Fruit fly (Drosophila melanogaster): ENCODE measurements around the gene CG32026.

DNA sequence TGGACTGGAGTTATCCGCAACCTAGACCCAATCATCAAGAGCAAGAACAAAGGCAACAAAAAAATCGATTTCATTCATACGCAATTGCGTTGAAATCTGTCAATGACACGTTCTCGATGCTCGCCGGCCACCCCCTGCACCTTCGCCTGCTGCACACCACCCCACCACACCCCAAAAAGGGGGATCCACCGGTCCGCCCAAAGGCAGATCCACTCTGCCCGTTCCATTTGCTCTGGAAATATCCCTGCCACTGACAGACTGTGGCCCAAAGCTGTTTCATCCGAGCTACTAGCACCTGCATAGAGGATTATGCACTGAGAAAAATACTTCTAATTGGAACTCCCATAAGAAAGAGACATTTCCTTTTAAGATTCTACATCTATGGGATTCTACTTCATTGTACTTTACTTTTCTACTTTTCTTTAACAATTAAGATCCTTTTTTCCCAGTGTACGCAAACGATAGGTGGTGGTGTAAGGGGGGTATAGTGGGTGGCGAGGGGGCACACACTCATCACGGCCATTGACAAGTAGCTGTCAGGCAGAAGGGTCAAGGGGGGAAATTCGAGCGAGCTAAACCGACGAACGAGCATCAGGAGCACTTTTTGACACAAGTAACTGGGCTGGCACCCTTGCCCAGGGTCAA is 12.4 kb upstream of the CG32026 start:
- no peak for TF ChIP-seq Myc (optimal IDR thresholded peaks at IDR 0.05)
- no peak for TF ChIP-seq psq (optimal IDR thresholded peaks at IDR 0.05)
- TF ChIP-seq h (optimal IDR thresholded peaks at IDR 0.05): no peak
